Worm (Caenorhabditis elegans): ENCODE data around the gene B0457.4.

B0457.4 gene

DNA sequence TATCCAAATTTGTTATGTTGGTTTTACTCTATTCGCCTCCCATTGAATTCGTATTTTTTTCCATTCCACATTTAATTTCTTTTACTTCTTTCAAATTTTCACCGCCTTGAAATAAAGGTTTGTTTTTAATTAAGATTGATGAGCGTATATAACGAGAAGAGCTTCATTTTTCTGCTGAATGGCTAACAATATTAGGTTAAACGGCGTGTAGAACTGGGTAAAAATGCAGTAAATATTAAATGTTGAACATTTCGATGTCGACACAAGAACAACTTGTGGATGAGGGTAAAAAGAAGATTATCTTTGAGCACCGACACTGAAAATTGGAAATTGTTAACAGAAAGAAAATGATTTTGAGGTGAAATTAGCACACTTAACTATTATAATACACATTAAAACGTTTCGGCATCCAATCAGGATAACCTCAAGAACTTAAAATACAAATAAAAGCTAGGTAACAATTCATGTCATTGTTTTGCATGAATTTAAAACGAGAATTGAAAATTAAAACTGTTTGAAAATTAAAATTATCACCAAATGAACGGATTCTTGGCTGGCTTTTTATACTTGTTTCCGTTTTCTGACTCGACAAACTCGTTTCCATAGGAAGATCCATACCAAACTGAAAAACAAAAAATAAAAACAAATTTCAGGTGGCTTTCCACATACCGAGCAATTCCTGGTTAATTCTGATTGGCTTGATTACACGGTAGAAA lies 27.2 kb upstream of the B0457.4 start (continued):
- TF ChIP-seq madf-10 (tag; optimal IDR thresholded peaks at IDR 0.05) (no peak), ztf-22 (GFP tag; optimal IDR thresholded peaks at IDR 0.05) (no peak), sea-2 (GFP tag; IDR thresholded peaks at IDR 0.05) (no peak), Y67H2A.10 (GFP tag; conservative IDR thresholded peaks at IDR 0.05) (no peak), ets-4 (GFP tag; optimal IDR thresholded peaks at IDR 0.05) (no peak), lin-35 (GFP tag; optimal IDR thresholded peaks at IDR 0.05) (no peak), F39B2.1 (GFP tag; IDR thresholded peaks at IDR 0.05) (no peak), ztf-6 (GFP tag; IDR thresholded peaks at IDR 0.05) (no peak), T26A5.8 (tag; optimal IDR thresholded peaks at IDR 0.05) (no peak), ceh-58 (GFP tag; IDR thresholded peaks at IDR 0.05) (no peak), hmg-20 (GFP tag; IDR thresholded peaks at IDR 0.05) (no peak), atf-7 (tag; optimal IDR thresholded peaks at IDR 0.05) (peak; percentile 12), K11D2.4 (GFP tag; IDR thresholded peaks at IDR 0.05) (no peak), madf-6 (GFP tag; IDR thresholded peaks at IDR 0.05) (peak; percentile 62), somi-1 (GFP tag; optimal IDR thresholded peaks at IDR 0.05) (no peak), hsf-1 (GFP tag; IDR thresholded peaks at IDR 0.05) (no peak), C17E4.6 (GFP tag; IDR thresholded peaks at IDR 0.05) (0 out of 2 replicates have a peak, but pooled peaks have one; percentile 9), F33H1.4 (GFP tag; IDR thresholded peaks at IDR 0.05) (no peak; the same call in 1 of the 2 replicates), bed-1 (GFP tag; IDR thresholded peaks at IDR 0.05) (no peak), let-526 (GFP tag; IDR thresholded peaks at IDR 0.05) (no peak), F57C9.4 (tag; optimal IDR thresholded peaks at IDR 0.05) (no peak), mcd-1 (GFP tag; IDR thresholded peaks at IDR 0.05) (no peak), nfyb-1 (GFP tag; IDR thresholded peaks at IDR 0.05) (peak; percentile 62; the same call in 1 of the 2 replicates), Y79H2A.3 (GFP tag; conservative IDR thresholded peaks at IDR 0.05) (peak; percentile 67; the same call in 1 of the 2 replicates), ceh-91 (GFP tag; IDR thresholded peaks at IDR 0.05) (no peak), nhr-179 (tag; optimal IDR thresholded peaks at IDR 0.05) (no peak), lin-40 (tag; optimal IDR thresholded peaks at IDR 0.05) (no peak), F37B4.10 (GFP tag; IDR thresholded peaks at IDR 0.05) (no peak), Y95B8A.8 (GFP tag; IDR thresholded peaks at IDR 0.05) (peak; percentile 80), mel-28 (tag; optimal IDR thresholded peaks at IDR 0.05; ENCODE audit: borderline replicate concordance) (no peak), him-1 (tag; optimal IDR thresholded peaks at IDR 0.05) (peak; percentile 44), nhr-80 (tag; optimal IDR thresholded peaks at IDR 0.05) (no peak), rpc-1 (optimal IDR thresholded peaks at IDR 0.05) (no peak), rpc-1 (tag; optimal IDR thresholded peaks at IDR 0.05) (no peak), zim-3 (tag; optimal IDR thresholded peaks at IDR 0.05) (no peak), attf-5 (GFP tag; optimal IDR thresholded peaks at IDR 0.05) (no peak), sptf-2 (GFP tag; optimal IDR thresholded peaks at IDR 0.05) (no peak), Y56A3A.18 (GFP tag; IDR thresholded peaks at IDR 0.05) (peak; percentile 68; the same call in 1 of the 2 replicates), fkh-3 (tag; optimal IDR thresholded peaks at IDR 0.05) (no peak), xnd-1 (tag; optimal IDR thresholded peaks at IDR 0.05) (peak; percentile 24), F57A8.1 (GFP tag; optimal IDR thresholded peaks at IDR 0.05) (no peak), hrde-1 (tag; optimal IDR thresholded peaks at IDR 0.05; ENCODE audit: borderline replicate concordance) (peak; percentile 84), nhr-27 (tag; optimal IDR thresholded peaks at IDR 0.05) (no peak), ztf-18 (tag; optimal IDR thresholded peaks at IDR 0.05) (no peak), snpc-1.1 (tag; optimal IDR thresholded peaks at IDR 0.05; ENCODE audit: insufficient read depth) (no peak), lsl-1 (GFP tag; optimal IDR thresholded peaks at IDR 0.05) (peak; percentile 2), dpl-1 (GFP tag; optimal IDR thresholded peaks at IDR 0.05) (no peak), hlh-26 (GFP tag; conservative IDR thresholded peaks at IDR 0.05) (no peak)
